Fruit fly (Drosophila melanogaster) whole organism, prepupa: ENCODE results near the gene Atg5.

Source experiments
- CG3919 ChIP-seq: fragments of 200-800 bp; sonication (Bioruptor generic); optimal IDR thresholded peaks from 3 replicates; lab custom pipeline; 2016; ENCODE audit warnings: missing biosample characterization, missing genetic modification characterization
- CG6808 ChIP-seq: fragments of 200-800 bp; sonication (Bioruptor generic); optimal IDR thresholded peaks from 3 replicates; lab custom pipeline; 2017; ENCODE audit warnings: missing biosample characterization, missing genetic modification characterization, mild to moderate bottlenecking, moderate library complexity, missing genetic modification reagents
- CG6854 ChIP-seq: fragments of 200-800 bp; sonication (Bioruptor generic); optimal IDR thresholded peaks from 2 replicates; lab custom pipeline; 2017; ENCODE audit warnings: missing biosample characterization, mild to moderate bottlenecking, missing genetic modification characterization
- CG8119 ChIP-seq: fragments of 200-800 bp; sonication (Bioruptor generic); IDR thresholded peaks from 3 replicates; pipeline ENCODE4 v1.3.6; 2022; ENCODE audit warnings: missing biosample characterization, missing genetic modification characterization
- Hr4 ChIP-seq: fragments of 200-800 bp; sonication (Bioruptor generic); optimal IDR thresholded peaks from 3 replicates; lab custom pipeline; 2016; ENCODE audit warnings: missing biosample characterization, missing genetic modification characterization
- Lpt ChIP-seq: fragments of 200-800 bp; sonication (Bioruptor generic); optimal IDR thresholded peaks from 3 replicates; lab custom pipeline; 2016; ENCODE audit warnings: missing biosample characterization, missing genetic modification characterization
- achi ChIP-seq: fragments of 200-800 bp; sonication (Bioruptor generic); optimal IDR thresholded peaks from 3 replicates; lab custom pipeline; 2016; ENCODE audit warnings: missing biosample characterization, missing genetic modification characterization
- salr ChIP-seq, 2 experiments: fragments of 200-800 bp; sonication (Bioruptor generic); optimal IDR thresholded peaks; 3 replicates each; lab custom pipeline; 2016 to 2018; ENCODE audit warnings: missing biosample characterization in 2 of 2, missing genetic modification characterization in 2 of 2, mild to moderate bottlenecking in 1 of 2

DNA sequence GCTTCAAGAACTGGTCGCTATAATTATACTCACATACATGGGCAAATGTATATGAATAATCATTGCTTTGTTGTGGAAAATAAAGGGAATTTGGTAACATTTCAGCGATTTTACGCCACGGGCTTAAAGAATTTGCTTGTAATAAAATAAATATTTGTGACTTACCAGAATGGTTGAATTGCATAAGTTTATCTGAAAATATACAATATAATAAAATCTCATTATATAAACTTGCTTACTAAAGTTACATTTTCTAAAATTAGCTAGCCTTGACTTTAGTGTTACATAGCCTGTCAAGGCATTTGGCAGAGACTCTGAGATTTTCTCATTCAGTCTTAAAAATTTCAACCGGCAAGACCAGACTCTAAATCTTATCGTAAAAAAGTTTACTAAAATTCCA, 34.9 kb upstream of the Atg5 start, which contains the start of gene CG1999:
- TF ChIP-seq CG6808 (GFP tag; lab: Kevin White, UChicago), result no peak
- TF ChIP-seq CG8119, result no peak
- TF ChIP-seq achi (GFP tag; lab: Kevin White, UChicago), result no peak
- no peak for TF ChIP-seq CG3919 (GFP tag; lab: Kevin White, UChicago)
- no peak for TF ChIP-seq salr (GFP tag; optimal IDR thresholded peaks at IDR 0.05; lab: Kevin White, UChicago)
- no peak for TF ChIP-seq CG6854 (GFP tag; lab: Kevin White, UChicago)
- TF ChIP-seq Hr4, result no peak
- TF ChIP-seq Lpt (GFP tag; lab: Kevin White, UChicago), result no peak
